Comparison of ENCODE assay signal across 4 fruit fly cellular contexts in the genomic region with DNA sequence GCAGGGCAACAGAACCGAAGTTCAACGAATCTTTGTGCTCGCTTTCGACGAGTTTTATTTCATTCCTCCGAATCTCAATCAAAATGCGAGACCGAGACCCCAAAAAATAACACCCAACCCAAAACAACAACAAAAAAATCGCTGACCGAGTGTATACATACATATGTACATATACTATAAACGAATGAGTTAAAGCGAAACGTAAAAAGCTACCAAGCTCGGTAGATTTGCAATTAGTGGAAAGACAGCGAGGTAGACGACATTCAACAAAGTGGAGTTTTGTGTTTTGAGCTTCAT.
A peak's percentile ranks its signal among the peaks of the same experiment; 100 is the strongest.
TF ChIP-seq lines count a peak whose summit lies in the region.

No protein-coding gene starts in this region.

- no peak for TF ChIP-seq CTCF in whole organism, embryonic (GFP tag; optimal IDR thresholded peaks at IDR 0.05; lab: Kevin White, UChicago)

TF ChIP-seq in whole organism, adult, 20 proteins besides CTCF, POLR2A, EP300 and RAD21:
- TF ChIP-seq tj (GFP tag; optimal IDR thresholded peaks at IDR 0.05; lab: Kevin White, UChicago) (peak; percentile 92), ovo (GFP tag; optimal IDR thresholded peaks at IDR 0.05; lab: Kevin White, UChicago) (no peak)

TF ChIP-seq in whole organism, embryonic, 481 proteins besides CTCF, POLR2A, EP300 and RAD21:
- 0 out of 4 replicates have a peak, but pooled peaks have one; percentile 21 for TF ChIP-seq chinmo (GFP tag; IDR thresholded peaks at IDR 0.05; lab: Robert Waterston, UW; ENCODE audit: partially characterized antibody)
- TF ChIP-seq E2f1 (GFP tag; IDR thresholded peaks at IDR 0.05; lab: Robert Waterston, UW) = no peak

TF ChIP-seq in whole organism, prepupa, 60 proteins besides CTCF, POLR2A, EP300 and RAD21:
- no peak for TF ChIP-seq Sox14 (GFP tag; optimal IDR thresholded peaks at IDR 0.05; lab: Kevin White, UChicago)
- peak; percentile 75 for TF ChIP-seq svp (GFP tag; lab: Kevin White, UChicago)
- peak; percentile 32 for TF ChIP-seq Eip78C (GFP tag; lab: Kevin White, UChicago)

TF ChIP-seq in whole organism, wandering third instar larva, 38 proteins besides CTCF, POLR2A, EP300 and RAD21:
- TF ChIP-seq Sp1 (GFP tag; optimal IDR thresholded peaks at IDR 0.05; lab: Kevin White, UChicago) (no peak), Vsx2 (GFP tag; optimal IDR thresholded peaks at IDR 0.05; lab: Kevin White, UChicago; ENCODE audit: partially characterized antibody) (no peak), Rel (GFP tag; optimal IDR thresholded peaks at IDR 0.05; lab: Kevin White, UChicago) (no peak), Rel (tag; optimal IDR thresholded peaks at IDR 0.05; lab: Kevin White, UChicago) (peak; percentile 22), dl (GFP tag; optimal IDR thresholded peaks at IDR 0.05; lab: Kevin White, UChicago; ENCODE audit: insufficient read depth in 1 of 2, partially characterized antibody in 2 of 2) (no peak), sage (GFP tag; optimal IDR thresholded peaks at IDR 0.05; lab: Kevin White, UChicago) (no peak), N (GFP tag; optimal IDR thresholded peaks at IDR 0.05; lab: Kevin White, UChicago) (no peak), jim (GFP tag; optimal IDR thresholded peaks at IDR 0.05; lab: Kevin White, UChicago) (no peak), Hnf4 (GFP tag; optimal IDR thresholded peaks at IDR 0.05; lab: Kevin White, UChicago) (no peak), dmrt93B (GFP tag; optimal IDR thresholded peaks at IDR 0.05; lab: Kevin White, UChicago) (no peak), psq (GFP tag; optimal IDR thresholded peaks at IDR 0.05; lab: Kevin White, UChicago) (peak; percentile 23), Abd-B (GFP tag; optimal IDR thresholded peaks at IDR 0.05; lab: Kevin White, UChicago) (no peak), Jra (GFP tag; optimal IDR thresholded peaks at IDR 0.05; lab: Kevin White, UChicago) (no peak), lola (GFP tag; optimal IDR thresholded peaks at IDR 0.05; lab: Kevin White, UChicago) (no peak), h (GFP tag; optimal IDR thresholded peaks at IDR 0.05; lab: Kevin White, UChicago) (no peak)
